Fruit fly (Drosophila melanogaster) whole organism, pupa: ENCODE data around the gene pn.

Experiments used
- CG10348 ChIP-seq: fragments of 200-800 bp; sonication (Bioruptor generic); IDR thresholded peaks from 2 replicates; pipeline ENCODE4 v1.3.6; 2022; ENCODE audit warnings: missing biosample characterization, missing genetic modification characterization
- CG13204 ChIP-seq: fragments of 200-800 bp; sonication (Bioruptor generic); optimal IDR thresholded peaks from 2 replicates; lab custom pipeline; 2018; ENCODE audit warnings: missing biosample characterization, mild to moderate bottlenecking, missing genetic modification characterization, moderate library complexity
- CG14655 ChIP-seq: fragments of 200-800 bp; sonication (Bioruptor generic); optimal IDR thresholded peaks from 3 replicates; lab custom pipeline; 2017; ENCODE audit warnings: mild to moderate bottlenecking, missing biosample characterization, missing genetic modification reagents, missing genetic modification characterization
- CG34367 ChIP-seq: fragments of 200-800 bp; sonication (Bioruptor generic); optimal IDR thresholded peaks from 2 replicates; lab custom pipeline; 2018; ENCODE audit warnings: missing biosample characterization, mild to moderate bottlenecking, missing genetic modification characterization
- D1 ChIP-seq: fragments of 200-800 bp; sonication (Bioruptor generic); optimal IDR thresholded peaks from 2 replicates; lab custom pipeline; 2018; ENCODE audit warnings: missing biosample characterization, mild to moderate bottlenecking, missing genetic modification characterization, moderate library complexity
- EcR ChIP-seq: fragments of 200-800 bp; sonication (Bioruptor generic); optimal IDR thresholded peaks from 3 replicates; lab custom pipeline; 2019; ENCODE audit warnings: missing biosample characterization, missing genetic modification characterization, mild to moderate bottlenecking, moderate library complexity, missing genetic modification reagents
- Pif1A ChIP-seq: fragments of 200-800 bp; sonication (Bioruptor generic); optimal IDR thresholded peaks from 3 replicates; lab custom pipeline; 2016; ENCODE audit warnings: missing biosample characterization, missing genetic modification characterization
- Snoo ChIP-seq: fragments of 200-800 bp; sonication (Bioruptor generic); optimal IDR thresholded peaks from 3 replicates; lab custom pipeline; 2017; ENCODE audit warnings: missing biosample characterization, mild to moderate bottlenecking, missing genetic modification characterization, inconsistent platforms
- gl ChIP-seq: fragments of 200-800 bp; sonication (Bioruptor generic); optimal IDR thresholded peaks from 2 replicates; lab custom pipeline; 2018; ENCODE audit warnings: missing biosample characterization, mild to moderate bottlenecking, missing genetic modification characterization

DNA sequence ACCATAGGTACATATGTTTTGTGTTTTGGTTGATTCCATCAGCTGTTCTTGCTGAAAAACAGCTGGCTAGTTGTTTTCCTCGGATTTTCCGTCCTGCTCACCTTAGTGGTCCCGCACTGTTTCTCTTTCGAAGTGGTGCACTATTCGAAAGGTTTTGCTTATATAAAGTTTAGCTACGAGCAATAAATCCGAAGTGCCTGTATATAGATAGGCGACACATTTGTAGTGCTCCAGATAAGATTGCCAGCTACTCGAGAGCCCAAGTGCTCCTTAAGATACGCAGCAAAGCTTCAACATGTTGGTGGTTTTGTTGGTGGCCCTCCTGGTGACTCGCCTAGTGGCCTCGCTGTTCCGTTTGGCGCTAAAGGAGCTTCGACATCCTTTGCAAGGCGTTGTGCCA is 2.2 kb upstream of the pn start, which contains the start of gene Cyp4ae1:
- no peak for TF ChIP-seq CG14655 (GFP tag; lab: Kevin White, UChicago)
- no peak for TF ChIP-seq EcR (GFP tag; lab: Kevin White, UChicago)
- TF ChIP-seq Pif1A (GFP tag; lab: Kevin White, UChicago), result no peak
- no peak for TF ChIP-seq gl (tag; lab: Kevin White, UChicago)
- no peak for TF ChIP-seq CG10348 (GFP tag; lab: Robert Waterston, UW)
- TF ChIP-seq CG13204 (GFP tag; lab: Kevin White, UChicago), result no peak
- TF ChIP-seq Snoo, result no peak
- no peak for TF ChIP-seq D1 (tag; lab: Kevin White, UChicago)
- TF ChIP-seq CG34367, result no peak
